Worm (Caenorhabditis elegans) whole organism, late embryonic: Measurements from ENCODE around the gene rbm-22.
A peak's percentile ranks its signal among the peaks of the same experiment; 100 is the strongest.

Source experiments
- C38D4.7 ChIP-seq: fragments of 200-800 bp; sonication (Bioruptor generic); optimal IDR thresholded peaks from 2 replicates; lab custom pipeline; 2018; ENCODE audit warnings: mild to moderate bottlenecking, missing genetic modification characterization, moderate library complexity, missing compliant biosample characterization
- K02D7.2 ChIP-seq: sonication (generic microtip); optimal IDR thresholded peaks from 2 replicates; lab custom pipeline; 2017; ENCODE audit warnings: mild to moderate bottlenecking, missing genetic modification characterization, missing compliant biosample characterization
- ama-1 ChIP-seq: fragments of 150-350 bp; optimal IDR thresholded peaks from 2 replicates; lab custom pipeline; 2014
- ceh-14 ChIP-seq: sonication (generic microtip); optimal IDR thresholded peaks from 2 replicates; lab custom pipeline; 2016; ENCODE audit warnings: missing genotype, missing genetic modification characterization, missing compliant biosample characterization
- ets-4 ChIP-seq: sonication (generic microtip); optimal IDR thresholded peaks from 2 replicates; lab custom pipeline; 2016; ENCODE audit warnings: missing genetic modification characterization, missing compliant biosample characterization
- nfya-1 ChIP-seq: sonication (generic microtip); optimal IDR thresholded peaks from 2 replicates; lab custom pipeline; 2017; ENCODE audit warnings: missing genetic modification characterization, mild to moderate bottlenecking, missing compliant biosample characterization, antibody characterized with exemption, moderate library complexity
- nhr-11 ChIP-seq: fragments of 150-350 bp; optimal IDR thresholded peaks from 2 replicates; lab custom pipeline; 2014; ENCODE audit warnings: missing biosample characterization, missing genetic modification characterization
- pag-3 ChIP-seq: sonication (generic microtip); optimal IDR thresholded peaks from 2 replicates; lab custom pipeline; 2016; ENCODE audit warnings: missing compliant biosample characterization, missing genetic modification characterization, borderline replicate concordance
- rnt-1 ChIP-seq: sonication (generic microtip); optimal IDR thresholded peaks from 2 replicates; lab custom pipeline; 2016; ENCODE audit warnings: missing genetic modification characterization, missing compliant biosample characterization
- tbx-2 ChIP-seq: sonication (generic microtip); optimal IDR thresholded peaks from 2 replicates; lab custom pipeline; 2016; ENCODE audit warnings: missing genetic modification characterization, missing compliant biosample characterization
- zip-5 ChIP-seq: sonication (generic microtip); optimal IDR thresholded peaks from 2 replicates; lab custom pipeline; 2016; ENCODE audit warnings: missing genetic modification characterization, missing compliant biosample characterization
- ztf-16 ChIP-seq: sonication (generic microtip); optimal IDR thresholded peaks from 2 replicates; lab custom pipeline; 2017; ENCODE audit warnings: missing genetic modification characterization, missing compliant biosample characterization

DNA sequence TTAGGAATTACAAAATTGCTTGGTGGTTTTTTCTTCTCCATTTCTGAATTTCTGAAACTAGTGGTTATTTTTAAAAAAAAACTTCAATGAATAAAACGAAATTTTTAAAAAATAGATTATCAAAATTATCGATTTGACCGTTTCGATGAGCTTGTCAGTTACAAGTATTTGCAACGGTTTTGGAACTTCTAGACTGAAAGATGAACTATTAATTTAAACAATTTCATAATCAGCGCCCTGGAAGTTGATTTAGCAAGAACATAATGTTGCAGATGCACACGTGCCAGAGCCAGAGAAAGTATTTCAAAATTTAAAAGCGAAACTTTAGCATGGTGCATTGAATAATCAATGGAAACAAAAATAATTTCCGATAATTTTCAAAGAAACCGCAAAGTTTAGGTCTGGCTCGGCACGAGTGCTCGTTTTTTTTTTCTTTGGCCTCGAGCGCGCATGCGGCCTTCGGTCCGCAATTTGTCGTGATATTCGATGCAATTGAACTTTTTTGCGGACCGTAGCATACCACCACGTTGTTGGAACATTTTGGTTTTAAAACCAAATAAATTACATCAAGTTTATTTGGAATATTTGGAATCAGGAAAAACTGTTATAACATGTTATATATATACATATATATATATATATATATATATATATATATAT is 18.4 kb upstream of the rbm-22 start, which contains the start of gene T11G6.5:
- no peak for TF ChIP-seq rnt-1 (tag; lab: Kevin White, UChicago)
- no peak for TF ChIP-seq nhr-11 (tag; lab: Kevin White, UChicago)
- TF ChIP-seq K02D7.2 (tag; lab: Kevin White, UChicago): no peak
- TF ChIP-seq ets-4: no peak
- no peak for TF ChIP-seq pag-3 (tag; lab: Kevin White, UChicago)
- peak; percentile 16 for TF ChIP-seq nfya-1 (tag; lab: Kevin White, UChicago)
- no peak for TF ChIP-seq ama-1 (lab: Kevin White, UChicago)
- no peak for TF ChIP-seq zip-5 (tag; lab: Kevin White, UChicago)
- no peak for TF ChIP-seq C38D4.7
- TF ChIP-seq ceh-14 (tag; lab: Kevin White, UChicago): no peak
- TF ChIP-seq ztf-16: no peak
- TF ChIP-seq tbx-2: no peak
